Worm (Caenorhabditis elegans) whole organism, late embryonic: ENCODE results near the gene oac-4.

Experiments
- ama-1 ChIP-seq: fragments of 150-350 bp; optimal IDR thresholded peaks from 2 replicates; lab custom pipeline; 2014
- dve-1 ChIP-seq: sonication (generic microtip); optimal IDR thresholded peaks from 2 replicates; lab custom pipeline; 2017; ENCODE audit warnings: antibody characterized with exemption, mild to moderate bottlenecking, missing genetic modification characterization, missing compliant biosample characterization
- nfya-1 ChIP-seq: sonication (generic microtip); optimal IDR thresholded peaks from 2 replicates; lab custom pipeline; 2017; ENCODE audit warnings: missing genetic modification characterization, mild to moderate bottlenecking, missing compliant biosample characterization, antibody characterized with exemption, moderate library complexity
- pha-4 ChIP-seq: fragments of 150-350 bp; optimal IDR thresholded peaks from 2 replicates; lab custom pipeline; 2018; ENCODE audit warnings: missing biosample characterization, missing genetic modification reagents, missing genetic modification characterization
- sox-4 ChIP-seq: sonication (generic microtip); optimal IDR thresholded peaks from 2 replicates; lab custom pipeline; 2017; ENCODE audit warnings: mild to moderate bottlenecking, missing genetic modification characterization, inconsistent platforms, missing compliant biosample characterization
- tbx-2 ChIP-seq: sonication (generic microtip); optimal IDR thresholded peaks from 2 replicates; lab custom pipeline; 2016; ENCODE audit warnings: missing genetic modification characterization, missing compliant biosample characterization

- TF ChIP-seq ama-1: no peak
- TF ChIP-seq pha-4 (tag; lab: Kevin White, UChicago): no peak
- no peak for TF ChIP-seq nfya-1 (tag; lab: Kevin White, UChicago)
- TF ChIP-seq sox-4 (tag; lab: Kevin White, UChicago): no peak
- no peak for TF ChIP-seq tbx-2 (tag; lab: Kevin White, UChicago)
- TF ChIP-seq dve-1 (tag; lab: Kevin White, UChicago): no peak
These were observed 44.1 kb upstream of the oac-4 start, which contains the start of gene nhr-166 for ce11 chrII:3879945-3880344.
